Worm (Caenorhabditis elegans): ENCODE measurements around the gene T10B5.8.

Gene T10B5.8

DNA sequence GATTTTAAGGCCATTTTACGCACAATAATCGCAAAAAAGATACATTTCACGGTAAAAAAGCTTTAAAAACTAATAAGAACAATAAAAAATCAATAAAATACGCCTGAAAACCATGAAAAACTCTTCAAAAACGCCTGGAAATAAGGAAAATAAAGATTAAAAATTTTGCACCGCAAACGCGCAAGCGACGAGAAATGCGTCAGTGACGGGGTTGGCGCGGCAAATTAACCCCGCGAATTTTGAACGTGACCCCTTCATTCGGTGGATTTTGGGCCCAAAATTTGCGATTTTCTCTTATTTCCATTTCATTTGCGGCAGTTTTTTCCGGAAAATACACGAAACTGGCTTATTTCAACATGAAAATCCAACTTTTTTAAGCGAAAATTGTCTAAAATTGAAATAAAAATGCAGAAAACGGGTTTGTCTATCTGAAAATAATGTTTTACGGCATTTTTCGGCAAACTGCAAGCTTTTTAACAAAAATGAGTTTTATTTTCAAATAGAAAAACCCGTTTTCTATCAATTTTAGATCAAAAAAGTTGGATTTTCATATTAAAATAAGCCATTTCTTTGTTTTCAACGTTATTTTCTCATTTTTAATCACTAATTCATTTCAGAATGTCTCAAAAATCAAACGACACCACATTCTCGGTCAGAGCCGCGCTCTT, 26.9 kb downstream of the T10B5.8 start, which contains the start of gene knl-3 (continued):
- TF ChIP-seq efl-1 (GFP tag; optimal IDR thresholded peaks at IDR 0.05) (peak; percentile 96), unc-130 (GFP tag; optimal IDR thresholded peaks at IDR 0.05) (peak; percentile 63), Y53F4B.3 (GFP tag; IDR thresholded peaks at IDR 0.05) (no peak), snpc-1.1 (tag; optimal IDR thresholded peaks at IDR 0.05; ENCODE audit: insufficient read depth) (peak; percentile 61), B0336.3 (GFP tag; IDR thresholded peaks at IDR 0.05) (peak; percentile 97), gei-17 (GFP tag; optimal IDR thresholded peaks at IDR 0.05) (no peak), athp-1 (tag; optimal IDR thresholded peaks at IDR 0.05) (peak; percentile 89), nfya-1 (tag; optimal IDR thresholded peaks at IDR 0.05; ENCODE audit: borderline replicate concordance, insufficient read depth) (no peak), zim-3 (tag; optimal IDR thresholded peaks at IDR 0.05) (no peak), hmg-1.2 (GFP tag; IDR thresholded peaks at IDR 0.05) (peak; percentile 76), ztf-22 (GFP tag; optimal IDR thresholded peaks at IDR 0.05) (no peak), C06A6.2 (GFP tag; conservative IDR thresholded peaks at IDR 0.05) (peak; percentile 64), lin-26 (GFP tag; IDR thresholded peaks at IDR 0.05) (peak; percentile 64; the same call in 1 of the 2 replicates), sdz-38 (tag; optimal IDR thresholded peaks at IDR 0.05) (no peak), snpc-1.3 (tag; optimal IDR thresholded peaks at IDR 0.05; ENCODE audit: insufficient read depth) (peak; percentile 82), ztf-6 (GFP tag; IDR thresholded peaks at IDR 0.05) (0 out of 2 replicates have a peak, but pooled peaks have one; percentile 33), nhr-90 (tag; optimal IDR thresholded peaks at IDR 0.05) (no peak), ets-4 (GFP tag; optimal IDR thresholded peaks at IDR 0.05) (no peak), egl-44 (GFP tag; IDR thresholded peaks at IDR 0.05) (peak; percentile 79; the same call in 1 of the 2 replicates), let-607 (tag; optimal IDR thresholded peaks at IDR 0.05) (peak; percentile 32 to 37), snpc-3.4 (tag; optimal IDR thresholded peaks at IDR 0.05) (peak; percentile 96), ZK185.1 (tag; optimal IDR thresholded peaks at IDR 0.05; ENCODE audit: poor library complexity, severe bottlenecking) (no peak), zfh-2 (GFP tag; conservative IDR thresholded peaks at IDR 0.05) (peak; percentile 49; the same call in 1 of the 2 replicates), let-526 (GFP tag; IDR thresholded peaks at IDR 0.05) (peak; percentile 41; the same call in 1 of the 2 replicates), ccch-3 (GFP tag; optimal IDR thresholded peaks at IDR 0.05) (no peak), Y56A3A.18 (GFP tag; IDR thresholded peaks at IDR 0.05) (peak; percentile 92), F55B11.4 (tag; optimal IDR thresholded peaks at IDR 0.05; ENCODE audit: borderline replicate concordance, insufficient read depth) (no peak), ztf-18 (tag; optimal IDR thresholded peaks at IDR 0.05) (peak; percentile 100), sptf-2 (GFP tag; optimal IDR thresholded peaks at IDR 0.05) (no peak), repo-1 (tag; optimal IDR thresholded peaks at IDR 0.05) (peak; percentile 72), ztf-26 (tag; optimal IDR thresholded peaks at IDR 0.05) (peak; percentile 68), F23B12.7 (tag; optimal IDR thresholded peaks at IDR 0.05; ENCODE audit: insufficient read depth) (peak; percentile 96), madf-3 (GFP tag; IDR thresholded peaks at IDR 0.05) (peak; percentile 97), snpc-4 (GFP tag; optimal IDR thresholded peaks at IDR 0.05) (peak; percentile 48), snpc-4 (tag; optimal IDR thresholded peaks at IDR 0.05) (peak; percentile 58 to 78 (median 73)), mcd-1 (GFP tag; IDR thresholded peaks at IDR 0.05) (peak; percentile 96), aptf-3 (GFP tag; IDR thresholded peaks at IDR 0.05) (0 out of 2 replicates have a peak, but pooled peaks have one; percentile 47), F49E8.2 (tag; optimal IDR thresholded peaks at IDR 0.05; ENCODE audit: insufficient read depth) (peak; percentile 79), ceh-91 (GFP tag; IDR thresholded peaks at IDR 0.05) (peak; percentile 93), K11D2.4 (GFP tag; IDR thresholded peaks at IDR 0.05) (peak; percentile 88), ceh-100 (GFP tag; IDR thresholded peaks at IDR 0.05) (peak; percentile 89), nhr-27 (tag; optimal IDR thresholded peaks at IDR 0.05) (no peak), rec-8 (tag; optimal IDR thresholded peaks at IDR 0.05) (no peak), ztf-25 (GFP tag; IDR thresholded peaks at IDR 0.05) (no peak), egl-18 (GFP tag; IDR thresholded peaks at IDR 0.05) (peak; percentile 60; the same call in 1 of the 2 replicates)

Measured in whole organism, young adult.